Fruit fly (Drosophila melanogaster) Kc167 (cell line): ENCODE measurements around the gene CG1090.

Experiments
- Myc ChIP-seq: fragments of >200 bp; optimal IDR thresholded peaks from 2 replicates; lab custom pipeline; 2017; ENCODE audit warnings: missing external identifiers
- Sin3A ChIP-seq: fragments of >200 bp; optimal IDR thresholded peaks from 2 replicates; lab custom pipeline; 2018; ENCODE audit warnings: missing external identifiers
- h ChIP-seq: fragments of >200 bp; optimal IDR thresholded peaks from 3 replicates; lab custom pipeline; 2018; ENCODE audit warnings: missing external identifiers
- insv ChIP-seq: fragments of >200 bp; optimal IDR thresholded peaks from 3 replicates; lab custom pipeline; 2018; ENCODE audit warnings: missing external identifiers
- psq ChIP-seq: fragments of >200 bp; optimal IDR thresholded peaks from 2 replicates; lab custom pipeline; 2017; ENCODE audit warnings: missing external identifiers
- ttk ChIP-seq: sonication (Bioruptor generic); optimal IDR thresholded peaks from 2 replicates; lab custom pipeline; 2017; ENCODE audit warnings: missing external identifiers

The CG1090 gene

dm6 chr3R:4359625-4360024 is at the start of gene CG1090:
TSS of gene CG1090 (plus strand) at chr3R:4359883.
- no peak for TF ChIP-seq Sin3A
- no peak for TF ChIP-seq insv
- no peak for TF ChIP-seq h (lab: Kevin White, UChicago)
- no peak for TF ChIP-seq psq (lab: Kevin White, UChicago)
- no peak for TF ChIP-seq ttk (lab: Kevin White, UChicago)
- no peak for TF ChIP-seq Myc (lab: Kevin White, UChicago)

dm6 chr3R:4310683-4311066 is 49.0 kb upstream of the CG1090 start, which contains the start of gene Vps24:
TSS of gene Vps24 (minus strand) at chr3R:4310947.
- no peak for TF ChIP-seq h (lab: Kevin White, UChicago)
- TF ChIP-seq insv = no peak
- no peak for TF ChIP-seq Myc (lab: Kevin White, UChicago)
- TF ChIP-seq Sin3A = no peak
- no peak for TF ChIP-seq ttk (lab: Kevin White, UChicago)
- TF ChIP-seq psq (lab: Kevin White, UChicago) = no peak

DNA sequence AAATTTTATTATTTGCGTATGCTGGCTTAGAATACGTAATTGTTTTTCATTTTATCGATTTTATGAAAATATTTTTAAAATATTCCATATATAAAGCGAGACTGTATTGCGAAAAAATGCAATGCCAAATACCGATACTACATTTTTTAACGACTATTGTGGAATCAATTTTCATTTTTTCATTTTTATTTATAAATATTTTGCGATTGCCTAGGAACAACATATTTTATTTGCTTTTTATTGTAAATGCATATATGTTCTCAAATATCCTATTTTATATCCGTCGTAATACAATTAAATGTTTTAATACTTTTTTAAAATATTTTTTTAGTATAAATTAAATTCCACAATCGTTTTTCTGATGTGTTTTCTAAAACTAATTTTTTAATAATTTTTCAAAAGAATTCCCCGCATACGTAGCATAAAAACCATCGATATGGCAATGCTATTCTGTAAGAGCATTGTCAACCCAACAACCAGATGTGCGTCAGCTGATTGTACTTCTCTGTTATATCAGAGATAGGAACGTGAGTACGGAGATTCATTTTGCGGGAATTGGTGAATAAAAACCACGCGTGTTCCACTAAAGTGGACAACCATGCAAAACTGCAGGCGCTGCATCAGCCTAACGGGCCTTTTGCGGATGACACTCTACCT is 48.5 kb upstream of the CG1090 start, which contains the start of gene Suv3:
Gene Suv3, plus strand, starts transcription at position 489 of the 657 bp plus-strand sequence.
- TF ChIP-seq Sin3A (no peak), ttk (lab: Kevin White, UChicago) (no peak), insv (no peak), Myc (lab: Kevin White, UChicago) (no peak), h (lab: Kevin White, UChicago) (no peak), psq (lab: Kevin White, UChicago) (no peak)

DNA sequence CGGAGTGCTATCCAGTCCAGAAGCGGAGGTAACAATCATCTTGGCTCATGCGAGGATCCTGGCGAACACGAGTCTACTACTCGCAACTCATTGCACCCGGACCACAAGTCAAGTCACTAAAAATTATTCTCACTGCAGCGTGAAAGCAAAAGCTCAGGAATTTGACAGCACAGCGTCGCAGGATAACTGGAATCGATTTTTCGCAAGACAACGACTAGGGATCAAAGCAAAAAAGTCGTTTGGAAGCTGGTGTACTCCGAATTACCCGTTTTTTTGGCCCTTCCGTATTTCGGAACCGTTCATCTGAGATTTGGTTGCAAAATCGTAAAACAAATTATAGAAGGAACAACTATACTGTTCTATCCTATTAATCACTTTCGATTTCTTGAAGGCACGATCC is 41.1 kb upstream of the CG1090 start:
- TF ChIP-seq ttk (lab: Kevin White, UChicago) (no peak), h (lab: Kevin White, UChicago) (no peak), Sin3A (no peak)

dm6 chr3R:4318999-4319398 is 40.7 kb upstream of the CG1090 start, which contains the start of gene Syt14:
TSS of gene Syt14 (minus strand) at chr3R:4319069.
- TF ChIP-seq Myc (lab: Kevin White, UChicago) (no peak), psq (lab: Kevin White, UChicago) (no peak), ttk (lab: Kevin White, UChicago) (no peak), Sin3A (no peak), insv (no peak), h (lab: Kevin White, UChicago) (no peak)

- TF ChIP-seq psq (lab: Kevin White, UChicago) (no peak), h (lab: Kevin White, UChicago) (no peak), ttk (lab: Kevin White, UChicago) (no peak), insv (no peak), Myc (lab: Kevin White, UChicago) (no peak), Sin3A (no peak)
Measured at dm6 chr3R:4319507-4320138, 40.1 kb upstream of the CG1090 start, which contains the start of gene CG9795. TSS of gene CG9795 (plus strand) at chr3R:4319683.

- TF ChIP-seq Sin3A (no peak), ttk (lab: Kevin White, UChicago) (no peak), insv (no peak), psq (lab: Kevin White, UChicago) (no peak), Myc (lab: Kevin White, UChicago) (no peak), h (lab: Kevin White, UChicago) (no peak)
Measured at dm6 chr3R:4333964-4334363, 25.7 kb upstream of the CG1090 start, which contains the start of gene CG9776. TSS of gene CG9776 (minus strand) at chr3R:4334071.

- TF ChIP-seq h (lab: Kevin White, UChicago) (no peak), Myc (lab: Kevin White, UChicago) (no peak), psq (lab: Kevin White, UChicago) (no peak), insv (no peak)
Measured at dm6 chr3R:4334798-4335197, 24.9 kb upstream of the CG1090 start, which contains the start of gene CG14645. TSS of gene CG14645 (plus strand) at chr3R:4335098.

DNA sequence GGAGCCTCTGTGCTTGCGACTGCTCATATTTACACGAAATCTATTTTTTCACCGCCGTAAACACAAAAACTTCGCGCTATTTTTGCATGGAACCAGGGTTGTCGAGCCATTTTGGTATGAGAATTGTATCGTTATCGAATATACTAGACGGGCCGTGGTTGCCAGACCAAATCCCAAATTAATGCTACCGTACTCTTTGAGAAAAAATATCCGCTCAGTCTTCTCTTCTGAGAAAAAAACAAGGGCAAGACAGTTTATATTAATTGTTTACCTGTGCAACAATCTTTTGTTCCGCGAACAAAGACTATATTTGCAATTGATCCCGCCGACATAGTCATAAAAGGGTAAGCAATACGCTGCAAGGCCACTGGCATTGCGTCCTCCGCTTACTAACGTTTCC is 22.1 kb upstream of the CG1090 start, which contains the start of the genes Skp2 and CG1103:
Gene Skp2, minus strand, starts transcription at position 95 of the 400 bp plus-strand sequence.
Gene CG1103, plus strand, starts transcription at position 176 of the 400 bp plus-strand sequence.
- TF ChIP-seq insv (no peak), ttk (lab: Kevin White, UChicago) (no peak), psq (lab: Kevin White, UChicago) (no peak)

- TF ChIP-seq h (lab: Kevin White, UChicago) (no peak), Myc (lab: Kevin White, UChicago) (no peak), psq (lab: Kevin White, UChicago) (no peak), insv (no peak), Sin3A (no peak), ttk (lab: Kevin White, UChicago) (no peak)
Measured at dm6 chr3R:4340174-4340573, 19.5 kb upstream of the CG1090 start.

dm6 chr3R:4341177-4341576 is 18.5 kb upstream of the CG1090 start:
- TF ChIP-seq ttk (lab: Kevin White, UChicago) (no peak), Myc (lab: Kevin White, UChicago) (no peak), Sin3A (no peak)

DNA sequence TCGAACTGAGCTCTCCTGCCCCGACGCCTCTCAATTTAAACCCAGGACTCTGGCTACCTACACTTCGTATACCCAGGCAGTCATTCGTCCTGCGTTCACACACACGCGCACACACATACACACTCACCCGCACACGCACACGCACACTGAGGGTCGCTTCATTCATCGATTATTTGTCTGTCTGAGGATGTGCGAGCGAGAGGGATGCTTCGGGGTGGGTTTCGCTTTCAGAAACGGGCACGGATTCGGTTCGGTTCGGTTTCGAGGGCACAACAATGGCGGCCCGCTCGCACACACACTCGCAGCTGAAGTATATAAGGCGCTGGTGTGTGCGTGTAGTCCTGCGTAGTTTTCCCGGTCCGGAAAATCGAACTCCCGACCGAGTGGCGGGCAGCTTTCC is 13.0 kb upstream of the CG1090 start, which contains the start of gene hkb:
Gene hkb, minus strand, starts transcription at position 11 of the 400 bp plus-strand sequence.
- TF ChIP-seq ttk (lab: Kevin White, UChicago) (no peak), psq (lab: Kevin White, UChicago) (no peak)
